Worm (Caenorhabditis elegans): ENCODE measurements around the gene ZK673.1.
"Not testable (repeated sequence)": the region's sequence is repeated elsewhere in the genome, so short reads cannot be mapped to it uniquely, and the experiment has no call there.

ZK673.1 gene

DNA sequence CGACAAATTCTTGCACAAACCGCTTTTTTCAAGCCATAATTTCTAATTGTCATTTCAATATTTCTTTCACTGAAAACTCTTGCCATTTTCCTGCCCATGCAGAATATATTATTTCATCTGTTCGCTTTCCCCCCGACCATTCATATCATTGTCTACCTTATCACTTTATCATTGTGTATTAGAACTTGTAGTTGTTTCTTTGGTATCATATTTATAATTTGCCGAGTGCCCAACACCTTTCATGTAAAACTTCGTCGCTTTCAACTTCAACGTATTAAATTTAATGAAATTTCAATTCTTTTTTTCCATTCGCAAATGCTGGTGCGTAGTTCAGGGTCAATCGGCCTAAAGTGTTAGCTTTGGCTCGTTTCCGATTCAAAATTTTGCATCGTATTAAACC is at the start of gene ZK673.1:
TSS of gene ZK673.1 (plus strand) at position 301 of the 400 bp plus-strand sequence.
- TF ChIP-seq attf-5 (GFP tag; optimal IDR thresholded peaks at IDR 0.05); madf-10 (tag; optimal IDR thresholded peaks at IDR 0.05); unc-62 (GFP tag; optimal IDR thresholded peaks at IDR 0.05): not testable (repeated sequence)

DNA sequence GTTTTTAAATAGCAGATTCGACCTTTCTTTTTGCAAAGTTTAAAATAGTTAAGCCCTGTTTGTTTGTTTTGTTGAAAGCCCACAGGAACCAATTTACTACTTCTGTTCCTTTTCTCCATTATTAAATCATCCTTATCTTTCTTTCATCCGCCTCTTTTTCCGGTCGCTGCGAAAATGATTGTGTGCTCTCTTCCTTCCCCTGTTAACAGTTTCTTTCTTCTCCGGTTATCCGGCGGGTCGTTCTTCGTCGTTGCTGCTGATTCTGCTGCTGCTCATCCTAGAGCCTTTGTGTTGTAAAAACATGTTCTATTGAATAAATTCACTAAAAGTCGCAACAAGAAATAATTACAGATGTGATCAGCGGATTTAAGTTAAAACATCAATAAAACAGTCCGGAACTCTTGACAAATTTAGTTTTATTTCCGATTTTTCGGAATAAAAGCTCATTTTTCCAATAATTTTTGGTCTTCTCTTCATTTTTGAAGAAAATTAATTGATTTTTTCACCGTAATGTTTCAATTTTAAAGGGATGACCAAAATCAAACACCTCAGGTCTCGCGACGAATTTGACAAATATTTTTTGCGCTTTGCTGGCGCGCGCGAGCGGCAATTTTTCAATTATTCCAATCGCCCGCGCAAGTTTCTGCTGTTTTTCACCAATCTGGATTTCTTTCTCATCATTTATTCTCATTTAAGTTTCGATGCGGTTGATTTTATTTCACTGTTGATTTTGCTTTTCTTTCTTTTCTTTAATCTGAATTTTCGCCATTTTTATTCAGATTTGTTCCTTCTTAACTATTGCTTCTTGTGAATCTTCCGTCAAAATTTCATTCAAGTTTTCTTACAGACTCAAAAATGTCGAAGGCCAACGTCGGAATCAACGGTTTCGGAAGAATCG is 49.4 kb upstream of the ZK673.1 start, which contains the start of gene gpd-1:
TSS of gene gpd-1 (plus strand) at position 848 of the 898 bp plus-strand sequence.
- TF ChIP-seq ceh-100 (GFP tag; IDR thresholded peaks at IDR 0.05) = peak; percentile 46; the same call in 1 of the 2 replicates
- no peak for TF ChIP-seq F55B11.4 (tag; optimal IDR thresholded peaks at IDR 0.05; ENCODE audit: borderline replicate concordance, insufficient read depth)
- TF ChIP-seq hmg-1.2 (GFP tag; IDR thresholded peaks at IDR 0.05) = peak; percentile 56; the same call in 1 of the 2 replicates
- peak; percentile 81; the same call in 1 of the 2 replicates for TF ChIP-seq Y53G8AR.9 (GFP tag; conservative IDR thresholded peaks at IDR 0.05)
- peak in 2 of 3 experiments; percentile 51 to 55 for TF ChIP-seq lin-35 (GFP tag; optimal IDR thresholded peaks at IDR 0.05)
- TF ChIP-seq F37B4.10 (GFP tag; IDR thresholded peaks at IDR 0.05) = no peak
- TF ChIP-seq chd-7 (tag; optimal IDR thresholded peaks at IDR 0.05) = peak; percentile 35
- TF ChIP-seq hlh-26 (GFP tag; conservative IDR thresholded peaks at IDR 0.05) = no peak
- peak; percentile 98 for TF ChIP-seq ceh-91 (GFP tag; IDR thresholded peaks at IDR 0.05)
- TF ChIP-seq sdz-38 (tag; optimal IDR thresholded peaks at IDR 0.05) = no peak
- no peak for TF ChIP-seq lag-1 (GFP tag; IDR thresholded peaks at IDR 0.05)
- TF ChIP-seq dpff-1 (tag; optimal IDR thresholded peaks at IDR 0.05) = no peak
- 0 out of 2 replicates have a peak, but pooled peaks have one; percentile 52 for TF ChIP-seq attf-6 (GFP tag; IDR thresholded peaks at IDR 0.05)
- TF ChIP-seq B0336.3 (GFP tag; IDR thresholded peaks at IDR 0.05) = peak; percentile 87
- TF ChIP-seq rec-8 (tag; optimal IDR thresholded peaks at IDR 0.05) = no peak
- TF ChIP-seq sea-2 (GFP tag; IDR thresholded peaks at IDR 0.05) = no peak
- no peak for TF ChIP-seq B0261.1 (tag; optimal IDR thresholded peaks at IDR 0.05)
- TF ChIP-seq madf-8 (GFP tag; conservative IDR thresholded peaks at IDR 0.05) = peak; percentile 96
- no peak for TF ChIP-seq hmg-20 (GFP tag; IDR thresholded peaks at IDR 0.05)
- TF ChIP-seq mel-28 (tag; optimal IDR thresholded peaks at IDR 0.05; ENCODE audit: borderline replicate concordance) = no peak
- no peak for TF ChIP-seq cebp-1 (GFP tag; IDR thresholded peaks at IDR 0.05)
- peak; percentile 36 for TF ChIP-seq cebp-1 (tag; optimal IDR thresholded peaks at IDR 0.05)
- TF ChIP-seq F10E7.11 (tag; optimal IDR thresholded peaks at IDR 0.05) = peak; percentile 53
- TF ChIP-seq cebp-2 (GFP tag; IDR thresholded peaks at IDR 0.05) = no peak
- TF ChIP-seq Y95B8A.8 (GFP tag; IDR thresholded peaks at IDR 0.05) = peak; percentile 90
- TF ChIP-seq Y56A3A.18 (GFP tag; IDR thresholded peaks at IDR 0.05) = no peak
- TF ChIP-seq hsf-1 (GFP tag; IDR thresholded peaks at IDR 0.05) = peak; percentile 89
- TF ChIP-seq ztf-28 (GFP tag; IDR thresholded peaks at IDR 0.05) = 0 out of 2 replicates have a peak, but pooled peaks have one; percentile 27
- no peak for TF ChIP-seq F22D6.2 (tag; optimal IDR thresholded peaks at IDR 0.05)
- TF ChIP-seq aptf-3 (GFP tag; IDR thresholded peaks at IDR 0.05) = no peak
- TF ChIP-seq atf-7 (tag; optimal IDR thresholded peaks at IDR 0.05) = peak; percentile 29
- peak; percentile 99 for TF ChIP-seq madf-6 (GFP tag; IDR thresholded peaks at IDR 0.05)
- TF ChIP-seq ets-4 (GFP tag; optimal IDR thresholded peaks at IDR 0.05) = no peak
- no peak for TF ChIP-seq let-526 (GFP tag; IDR thresholded peaks at IDR 0.05)
- no peak for TF ChIP-seq sptf-2 (GFP tag; optimal IDR thresholded peaks at IDR 0.05)
- no peak for TF ChIP-seq egl-18 (GFP tag; IDR thresholded peaks at IDR 0.05)
- TF ChIP-seq tbx-9 (tag; optimal IDR thresholded peaks at IDR 0.05; ENCODE audit: borderline replicate concordance) = no peak
- no peak for TF ChIP-seq ztf-3 (GFP tag; optimal IDR thresholded peaks at IDR 0.05)
- TF ChIP-seq fkh-3 (tag; optimal IDR thresholded peaks at IDR 0.05) = no peak
- TF ChIP-seq ama-1 (optimal IDR thresholded peaks at IDR 0.05) = no peak
- TF ChIP-seq ama-1 (GFP tag; optimal IDR thresholded peaks at IDR 0.05) = no peak
- TF ChIP-seq madf-10 (tag; optimal IDR thresholded peaks at IDR 0.05) = peak; percentile 14
- peak; percentile 69 for TF ChIP-seq pbrm-1 (GFP tag; IDR thresholded peaks at IDR 0.05)
- no peak for TF ChIP-seq ceh-79 (tag; optimal IDR thresholded peaks at IDR 0.05)
